Worm (Caenorhabditis elegans) whole organism, L3 larva: ENCODE measurements around the gene T11B7.2.

ENCODE experiments used
- ceh-16 ChIP-seq: sonication (generic microtip); optimal IDR thresholded peaks from 2 replicates; lab custom pipeline; 2017; ENCODE audit warnings: missing biosample characterization, missing genetic modification characterization
- jun-1 ChIP-seq: fragments of 150-350 bp; optimal IDR thresholded peaks from 2 replicates; lab custom pipeline; 2014; ENCODE audit warnings: missing biosample characterization, missing genetic modification reagents, missing genetic modification characterization
- lin-15B ChIP-seq: fragments of 150-350 bp; optimal IDR thresholded peaks from 2 replicates; lab custom pipeline; 2014; ENCODE audit warnings: missing biosample characterization, missing genetic modification characterization
- nhr-23 ChIP-seq: fragments of 150-350 bp; optimal IDR thresholded peaks from 2 replicates; lab custom pipeline; 2014; ENCODE audit warnings: missing biosample characterization, missing genetic modification reagents, missing genetic modification characterization
- nhr-28 ChIP-seq: fragments of 150-350 bp; optimal IDR thresholded peaks from 2 replicates; lab custom pipeline; 2014; ENCODE audit warnings: missing biosample characterization, missing genetic modification characterization
- skn-1 ChIP-seq: fragments of 150-350 bp; optimal IDR thresholded peaks from 2 replicates; lab custom pipeline; 2014; ENCODE audit warnings: missing biosample characterization, missing genetic modification characterization
- zag-1 ChIP-seq: fragments of 150-350 bp; optimal IDR thresholded peaks from 2 replicates; lab custom pipeline; 2014; ENCODE audit warnings: missing biosample characterization, missing genetic modification characterization
- ztf-11 ChIP-seq: fragments of 150-350 bp; optimal IDR thresholded peaks from 2 replicates; lab custom pipeline; 2014; ENCODE audit warnings: missing biosample characterization, missing genetic modification characterization

ce11 chrIV:8891131-8891530 is 46.8 kb upstream of the T11B7.2 start, which contains the start of gene spr-2:
- TF ChIP-seq nhr-23 (tag; lab: Kevin White, UChicago), result peak; percentile 80
- no peak for TF ChIP-seq skn-1 (tag; lab: Kevin White, UChicago)
- no peak for TF ChIP-seq zag-1 (tag; lab: Kevin White, UChicago)
- TF ChIP-seq jun-1 (tag; lab: Kevin White, UChicago), result peak; percentile 19
- TF ChIP-seq nhr-28, result no peak
- TF ChIP-seq ztf-11 (tag; lab: Kevin White, UChicago), result no peak
- no peak for TF ChIP-seq ceh-16
- peak; percentile 65 for TF ChIP-seq lin-15B (tag; lab: Kevin White, UChicago)
